Fruit fly (Drosophila melanogaster) whole organism: ENCODE measurements around the gene dgt2.

ENCODE experiments used
- CG8478 ChIP-seq: fragments of >200 bp; optimal IDR thresholded peaks from 2 replicates; lab custom pipeline; 2018; ENCODE audit warnings: inconsistent platforms
- Dll ChIP-seq: fragments of >200 bp; optimal IDR thresholded peaks from 2 replicates; lab custom pipeline; 2017
- EcR ChIP-seq, 2 experiments: fragments of >200 bp; optimal IDR thresholded peaks; 2 replicates each; lab custom pipeline; 2017; ENCODE audit warnings: missing biosample characterization in 2 of 2, missing genetic modification characterization in 2 of 2, missing genetic modification reagents in 2 of 2
- pan ChIP-seq: fragments of >200 bp; optimal IDR thresholded peaks from 2 replicates; lab custom pipeline; 2017
- psq ChIP-seq: fragments of >200 bp; optimal IDR thresholded peaks from 2 replicates; lab custom pipeline; 2017
- usp ChIP-seq: fragments of >200 bp; optimal IDR thresholded peaks from 2 replicates; lab custom pipeline; 2017; ENCODE audit warnings: missing biosample characterization, missing genetic modification characterization, mixed read lengths

DNA sequence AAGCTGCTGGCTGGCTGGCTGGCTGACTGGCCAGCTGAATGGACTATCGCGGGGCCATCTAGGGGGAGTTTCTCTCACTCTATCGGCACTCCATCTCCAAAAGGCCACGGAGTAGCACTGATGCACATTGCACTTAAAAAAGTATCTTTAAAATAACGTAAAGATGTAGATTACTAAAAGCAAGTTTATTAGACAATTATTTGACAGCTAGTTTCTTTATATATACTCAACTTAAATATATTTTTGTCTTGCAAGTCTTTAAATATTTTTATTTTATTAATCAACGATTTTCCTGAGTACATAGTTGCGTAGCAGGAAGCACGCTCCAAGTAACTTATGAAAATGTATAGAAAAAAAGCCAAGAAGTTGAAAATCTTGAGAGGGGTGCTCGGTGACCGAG is 12.8 kb upstream of the dgt2 start:
- no peak for TF ChIP-seq psq (lab: Kevin White, UChicago)
- no peak for TF ChIP-seq usp (GFP tag; lab: Kevin White, UChicago)
- TF ChIP-seq EcR (GFP tag; optimal IDR thresholded peaks at IDR 0.05; lab: Kevin White, UChicago) = no peak
- no peak for TF ChIP-seq Dll (lab: Kevin White, UChicago)
- TF ChIP-seq CG8478 (lab: Kevin White, UChicago) = no peak
- TF ChIP-seq pan (lab: Kevin White, UChicago) = no peak
